Fruit fly (Drosophila melanogaster) whole organism, embryonic: ENCODE measurements around the gene Hat1.

Experiments
- BEAF-32 ChIP-seq: fragments of 200-800 bp; sonication (Bioruptor generic); optimal IDR thresholded peaks from 3 replicates; lab custom pipeline; 2017; ENCODE audit warnings: missing biosample characterization, missing genetic modification characterization, mild to moderate bottlenecking, moderate library complexity, missing genetic modification reagents
- Bgb ChIP-seq: fragments of 200-800 bp; sonication (Bioruptor generic); IDR thresholded peaks from 2 replicates; pipeline ENCODE4 v1.3.6; 2022; ENCODE audit warnings: missing biosample characterization, missing genetic modification characterization; ENCODE audit not compliant: partially characterized antibody
- CG10321 ChIP-seq: fragments of 200-800 bp; sonication (Bioruptor generic); IDR thresholded peaks from 2 replicates; pipeline ENCODE4 v1.3.6; 2022; ENCODE audit warnings: missing biosample characterization, missing genetic modification characterization
- CG10565 ChIP-seq: fragments of 200-800 bp; sonication (Bioruptor generic); optimal IDR thresholded peaks from 3 replicates; lab custom pipeline; 2016; ENCODE audit warnings: missing biosample characterization, mild to moderate bottlenecking, missing genetic modification characterization
- CG11696 ChIP-seq: fragments of 200-800 bp; sonication (Bioruptor generic); IDR thresholded peaks from 2 replicates; pipeline ENCODE4 v1.3.6; 2022; ENCODE audit warnings: missing biosample characterization, missing genetic modification characterization
- CG12155 ChIP-seq: fragments of 200-800 bp; sonication (Bioruptor generic); optimal IDR thresholded peaks from 3 replicates; lab custom pipeline; 2016; ENCODE audit warnings: missing biosample characterization, missing genetic modification characterization
- CG12769 ChIP-seq: fragments of 200-800 bp; sonication (Bioruptor generic); optimal IDR thresholded peaks from 2 replicates; lab custom pipeline; 2019; ENCODE audit warnings: missing biosample characterization, mild to moderate bottlenecking, missing genetic modification characterization, moderate library complexity
- CG13287 ChIP-seq: fragments of 200-800 bp; sonication (Bioruptor generic); IDR thresholded peaks from 2 replicates; pipeline ENCODE4 v1.3.6; 2022; ENCODE audit warnings: missing biosample characterization, missing genetic modification characterization; ENCODE audit not compliant: partially characterized antibody
- CG13894 ChIP-seq: fragments of 200-800 bp; sonication (Bioruptor generic); optimal IDR thresholded peaks from 3 replicates; lab custom pipeline; 2018; ENCODE audit warnings: missing biosample characterization, mild to moderate bottlenecking, missing genetic modification characterization, moderate library complexity
- CG15696 ChIP-seq: fragments of 200-800 bp; sonication (Bioruptor generic); optimal IDR thresholded peaks from 2 replicates; lab custom pipeline; 2019; ENCODE audit warnings: missing biosample characterization, mild to moderate bottlenecking, missing genetic modification characterization, moderate library complexity
- CG1603 ChIP-seq: fragments of 200-800 bp; sonication (Bioruptor generic); optimal IDR thresholded peaks from 2 replicates; lab custom pipeline; 2019; ENCODE audit warnings: missing biosample characterization, mild to moderate bottlenecking, missing genetic modification characterization, moderate library complexity
- CG16815 ChIP-seq: fragments of 200-800 bp; sonication (Bioruptor generic); optimal IDR thresholded peaks from 3 replicates; lab custom pipeline; 2017; ENCODE audit warnings: missing biosample characterization, mild to moderate bottlenecking, missing genetic modification characterization
- CG1832 ChIP-seq: fragments of 200-800 bp; sonication (Bioruptor generic); optimal IDR thresholded peaks from 2 replicates; lab custom pipeline; 2017; ENCODE audit warnings: missing biosample characterization, mild to moderate bottlenecking, missing genetic modification characterization, inconsistent platforms
- CG2202 ChIP-seq: fragments of 200-800 bp; sonication (Bioruptor generic); optimal IDR thresholded peaks from 2 replicates; lab custom pipeline; 2018; ENCODE audit warnings: missing biosample characterization, mild to moderate bottlenecking, missing genetic modification characterization
- CG2875 ChIP-seq: fragments of 200-800 bp; sonication (Bioruptor generic); optimal IDR thresholded peaks from 2 replicates; lab custom pipeline; 2017; ENCODE audit warnings: missing biosample characterization, mild to moderate bottlenecking, missing genetic modification characterization, missing genetic modification reagents
- CG31224 ChIP-seq: fragments of 200-800 bp; sonication (Bioruptor generic); IDR thresholded peaks from 2 replicates; pipeline ENCODE4 v1.3.6; 2022; ENCODE audit warnings: missing biosample characterization, missing genetic modification characterization
- CG3281 ChIP-seq: fragments of 200-800 bp; sonication (Bioruptor generic); optimal IDR thresholded peaks from 3 replicates; lab custom pipeline; 2017; ENCODE audit warnings: missing biosample characterization, mild to moderate bottlenecking, missing genetic modification characterization
- CG33557 ChIP-seq: fragments of 200-800 bp; sonication (Bioruptor generic); optimal IDR thresholded peaks from 2 replicates; lab custom pipeline; 2019; ENCODE audit warnings: missing biosample characterization, mild to moderate bottlenecking, missing genetic modification characterization, moderate library complexity
- CG6813 ChIP-seq: fragments of 200-800 bp; sonication (Bioruptor generic); optimal IDR thresholded peaks from 2 replicates; lab custom pipeline; 2017; ENCODE audit warnings: missing biosample characterization, missing genetic modification characterization, mild to moderate bottlenecking, moderate library complexity, missing genetic modification reagents
- CG7963 ChIP-seq: fragments of 200-800 bp; sonication (Bioruptor generic); IDR thresholded peaks from 3 replicates; pipeline ENCODE4 v1.3.6; 2022; ENCODE audit warnings: missing biosample characterization, missing genetic modification characterization; ENCODE audit not compliant: partially characterized antibody
- CG9727 ChIP-seq: fragments of 200-800 bp; sonication (Bioruptor generic); optimal IDR thresholded peaks from 3 replicates; lab custom pipeline; 2017; ENCODE audit warnings: missing biosample characterization, mild to moderate bottlenecking, missing genetic modification characterization
- CHES-1-like ChIP-seq: fragments of 200-800 bp; sonication (Bioruptor generic); optimal IDR thresholded peaks from 2 replicates; lab custom pipeline; 2016; ENCODE audit warnings: missing biosample characterization, missing genetic modification characterization
- D19A ChIP-seq: fragments of 200-800 bp; optimal IDR thresholded peaks from 3 replicates; lab custom pipeline; 2019; ENCODE audit warnings: missing biosample characterization, mild to moderate bottlenecking, missing genetic modification characterization, moderate library complexity
- Deaf1 ChIP-seq: fragments of 200-800 bp; optimal IDR thresholded peaks from 3 replicates; lab custom pipeline; 2019; ENCODE audit warnings: missing biosample characterization, mild to moderate bottlenecking, missing genetic modification characterization, moderate library complexity
- Dll ChIP-seq: fragments of 200-800 bp; sonication (Bioruptor generic); IDR thresholded peaks from 4 replicates; pipeline ENCODE4 v1.3.6; 2022; ENCODE audit warnings: missing biosample characterization, missing genetic modification characterization; ENCODE audit not compliant: partially characterized antibody
- ERR ChIP-seq: fragments of 200-800 bp; sonication (Bioruptor generic); optimal IDR thresholded peaks from 2 replicates; lab custom pipeline; 2016; ENCODE audit warnings: missing biosample characterization, missing genetic modification characterization
- Ets65A ChIP-seq: fragments of 200-800 bp; sonication (Bioruptor generic); peaks from one replicate; lab custom pipeline; 2016; ENCODE audit warnings: missing biosample characterization, missing genetic modification characterization
- Lim3 ChIP-seq: fragments of 200-800 bp; sonication (Bioruptor generic); IDR thresholded peaks from 2 replicates; pipeline ENCODE4 v1.3.6; 2022; ENCODE audit warnings: missing biosample characterization, missing genetic modification characterization
- MTF-1 ChIP-seq: fragments of 200-800 bp; sonication (Bioruptor generic); optimal IDR thresholded peaks from 2 replicates; lab custom pipeline; 2018; ENCODE audit warnings: missing biosample characterization, mild to moderate bottlenecking, missing genetic modification characterization, borderline replicate concordance
- NFAT ChIP-seq: fragments of 200-800 bp; sonication (Bioruptor generic); IDR thresholded peaks from 2 replicates; pipeline ENCODE4 v1.3.6; 2022; ENCODE audit warnings: missing biosample characterization, missing genetic modification characterization
- Oaz ChIP-seq: fragments of 200-800 bp; sonication (Bioruptor generic); IDR thresholded peaks from 2 replicates; pipeline ENCODE4 v1.3.6; 2022; ENCODE audit warnings: missing biosample characterization, missing genetic modification characterization
- ab ChIP-seq: fragments of 200-800 bp; sonication (Bioruptor generic); optimal IDR thresholded peaks from 2 replicates; lab custom pipeline; 2016; ENCODE audit warnings: missing biosample characterization, missing genetic modification characterization
- abd-A ChIP-seq: fragments of 200-800 bp; sonication (Bioruptor generic); optimal IDR thresholded peaks from 3 replicates; lab custom pipeline; 2019; ENCODE audit warnings: missing biosample characterization, mild to moderate bottlenecking, missing genetic modification characterization, moderate library complexity
- ac ChIP-seq: fragments of 200-800 bp; sonication (Bioruptor generic); optimal IDR thresholded peaks from 3 replicates; lab custom pipeline; 2017; ENCODE audit warnings: missing biosample characterization, mild to moderate bottlenecking, missing genetic modification characterization
- bsh ChIP-seq, 2 experiments: fragments of 200-800 bp; sonication (Bioruptor generic); optimal IDR thresholded peaks; 2 replicates each; lab custom pipeline; 2017 to 2018; ENCODE audit warnings: mild to moderate bottlenecking in 2 of 2, missing biosample characterization in 2 of 2, missing genetic modification characterization in 2 of 2, moderate library complexity in 1 of 2
- crol ChIP-seq: fragments of 200-800 bp; sonication (Bioruptor generic); IDR thresholded peaks from 2 replicates; pipeline ENCODE4 v1.3.6; 2022; ENCODE audit warnings: missing biosample characterization, missing genetic modification characterization
- dmrt11E ChIP-seq: fragments of 200-800 bp; sonication (Bioruptor generic); optimal IDR thresholded peaks from 3 replicates; lab custom pipeline; 2018; ENCODE audit warnings: missing biosample characterization, mild to moderate bottlenecking, missing genetic modification characterization, moderate library complexity
- oc ChIP-seq: fragments of 200-800 bp; sonication (Bioruptor generic); optimal IDR thresholded peaks from 2 replicates; lab custom pipeline; 2018; ENCODE audit warnings: missing biosample characterization, mild to moderate bottlenecking, missing genetic modification characterization, moderate library complexity
- pita ChIP-seq: fragments of 200-800 bp; sonication (Bioruptor generic); optimal IDR thresholded peaks from 2 replicates; lab custom pipeline; 2017; ENCODE audit warnings: missing biosample characterization, mild to moderate bottlenecking, missing genetic modification characterization
- scrt ChIP-seq: fragments of 200-800 bp; sonication (Bioruptor generic); optimal IDR thresholded peaks from 2 replicates; lab custom pipeline; 2018; ENCODE audit warnings: missing biosample characterization, mild to moderate bottlenecking, missing genetic modification characterization, moderate library complexity
- sens ChIP-seq: fragments of 200-800 bp; sonication (Bioruptor generic); peaks from one replicate; lab custom pipeline; 2016; ENCODE audit warnings: missing biosample characterization, missing genetic modification characterization
- wek ChIP-seq: fragments of 200-800 bp; sonication (Bioruptor generic); optimal IDR thresholded peaks from 3 replicates; lab custom pipeline; 2018; ENCODE audit warnings: missing biosample characterization, mild to moderate bottlenecking, missing genetic modification characterization, moderate library complexity
- z ChIP-seq: fragments of 200-800 bp; sonication (Bioruptor generic); IDR thresholded peaks from 3 replicates; pipeline ENCODE4 v1.3.6; 2022; ENCODE audit warnings: missing biosample characterization, missing genetic modification characterization

Gene Hat1

DNA sequence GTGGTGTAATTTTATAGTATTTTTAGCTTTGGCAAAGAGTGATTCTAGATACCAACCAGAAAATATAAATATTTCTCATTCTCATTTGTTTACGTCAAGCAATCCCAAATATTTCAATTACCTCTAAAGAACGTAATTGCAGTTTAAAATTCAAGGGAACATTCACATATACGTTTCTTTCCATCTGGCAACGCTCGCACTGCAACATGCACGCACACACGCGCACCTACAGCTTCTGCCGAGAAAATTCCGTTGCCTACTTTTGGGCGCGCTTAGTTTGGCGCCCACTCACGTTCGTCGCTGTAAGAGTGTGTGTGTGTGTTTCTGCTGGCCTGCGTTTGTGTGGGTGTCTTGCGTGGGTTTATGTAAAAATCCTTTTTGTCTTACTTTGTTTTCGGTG, 16.8 kb downstream of the Hat1 start (continued):
- TF ChIP-seq CG9727 (GFP tag; lab: Kevin White, UChicago) (peak; percentile 1), CG10565 (GFP tag; lab: Kevin White, UChicago) (no peak), ERR (GFP tag; lab: Kevin White, UChicago) (no peak), BEAF-32 (GFP tag; lab: Kevin White, UChicago) (no peak), pita (GFP tag; lab: Kevin White, UChicago) (no peak), Dll (GFP tag; lab: Robert Waterston, UW) (no peak), CG3281 (no peak), D19A (no peak), CG2875 (GFP tag; lab: Kevin White, UChicago) (no peak), Lim3 (GFP tag; lab: Robert Waterston, UW) (no peak), CG1603 (peak; percentile 17)

DNA sequence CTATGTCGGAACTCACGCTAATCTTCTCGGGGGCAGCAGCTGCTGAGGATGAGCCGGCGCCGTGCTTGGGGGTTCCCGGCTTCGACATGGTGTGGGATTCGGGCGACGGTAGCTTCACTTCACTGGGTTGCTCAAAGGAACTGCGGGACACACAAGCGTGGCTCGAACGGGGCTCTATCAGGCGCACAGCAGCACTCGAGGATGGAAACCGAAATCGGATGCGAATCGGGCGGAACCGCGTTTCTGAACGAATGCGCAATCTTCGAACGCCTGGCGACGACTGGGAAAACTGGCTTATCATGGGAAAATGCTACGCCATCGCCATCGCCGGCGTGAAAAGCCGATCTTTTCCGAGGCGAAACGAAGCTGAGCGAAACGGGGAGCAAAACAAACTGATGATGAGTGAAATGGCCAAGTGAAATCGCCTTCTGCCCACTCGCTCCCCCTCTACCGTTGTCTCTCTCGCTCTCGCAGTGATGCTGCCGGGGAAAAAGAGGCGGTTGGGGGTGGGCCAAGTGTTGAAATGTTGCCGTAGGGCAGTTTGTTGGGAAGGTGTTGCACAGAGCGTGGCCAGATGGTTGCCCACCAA, 17.5 kb downstream of the Hat1 start:
- TF ChIP-seq NFAT (0 out of 2 replicates have a peak, but pooled peaks have one; percentile 9), wek (GFP tag; lab: Kevin White, UChicago) (no peak), CG11696 (no peak), crol (0 out of 2 replicates have a peak, but pooled peaks have one; percentile 28), Bgb (0 out of 2 replicates have a peak, but pooled peaks have one; percentile 23), bsh (GFP tag; optimal IDR thresholded peaks at IDR 0.05; lab: Kevin White, UChicago) (no peak), Deaf1 (tag; lab: Kevin White, UChicago) (peak; percentile 95), CG1832 (peak; percentile 30), CG13894 (tag; lab: Kevin White, UChicago) (peak; percentile 46), scrt (GFP tag; lab: Kevin White, UChicago) (peak; percentile 42), CG10321 (GFP tag; lab: Robert Waterston, UW) (0 out of 2 replicates have a peak, but pooled peaks have one; percentile 14), CG13287 (GFP tag; lab: Robert Waterston, UW) (no peak), abd-A (tag; lab: Kevin White, UChicago) (peak; percentile 53), Ets65A (GFP tag; lab: Kevin White, UChicago) (peak; percentile 93), z (peak; percentile 72), CG31224 (GFP tag; lab: Robert Waterston, UW) (peak; percentile 70)

DNA sequence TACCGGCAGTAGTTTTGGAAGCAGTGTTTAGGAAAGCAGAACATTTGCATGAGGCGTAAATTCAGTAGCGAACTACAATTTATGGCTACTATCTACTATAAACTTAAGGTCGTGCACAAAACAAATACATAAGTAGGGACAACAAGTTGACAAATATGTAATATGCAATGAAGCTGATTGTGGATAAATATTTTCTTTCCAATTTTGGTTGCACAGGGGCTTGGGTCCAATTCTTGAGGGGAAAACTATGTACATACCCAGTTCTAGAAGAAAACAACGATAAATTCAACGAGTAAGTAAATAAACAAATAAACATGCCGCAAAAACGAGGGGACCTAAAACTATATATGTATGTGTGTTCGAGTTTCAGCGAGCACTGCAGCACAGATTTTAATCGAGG, 28.2 kb downstream of the Hat1 start:
- TF ChIP-seq CG33557 (GFP tag; lab: Kevin White, UChicago) (peak; percentile 27), ab (no peak), CG15696 (tag; lab: Kevin White, UChicago) (peak; percentile 79), ac (GFP tag; lab: Kevin White, UChicago) (peak; percentile 39), CHES-1-like (GFP tag; lab: Kevin White, UChicago) (no peak), oc (no peak), CG12155 (GFP tag; lab: Kevin White, UChicago) (no peak), Oaz (GFP tag; lab: Robert Waterston, UW) (no peak), dmrt11E (tag; lab: Kevin White, UChicago) (peak; percentile 46), abd-A (tag; lab: Kevin White, UChicago) (no peak), CG7963 (GFP tag; lab: Robert Waterston, UW) (no peak), CG12769 (tag; lab: Kevin White, UChicago) (no peak), CG16815 (GFP tag; lab: Kevin White, UChicago) (no peak), sens (GFP tag; lab: Kevin White, UChicago) (peak; percentile 71), MTF-1 (GFP tag; lab: Kevin White, UChicago) (peak; percentile 3), CG6813 (GFP tag; lab: Kevin White, UChicago) (peak; percentile 39), CG2202 (tag; lab: Kevin White, UChicago) (peak; percentile 37), CG1603 (no peak)
